Fruit fly (Drosophila melanogaster) S2 (cell line): ENCODE data around the gene CG7149.
A peak's percentile ranks its signal among the peaks of the same experiment; 100 is the strongest.

Experiments
- CG8478 ChIP-seq: fragments of >200 bp; optimal IDR thresholded peaks from 2 replicates; lab custom pipeline; 2018
- CTCF ChIP-seq, 2 experiments: fragments of >200 bp; optimal IDR thresholded peaks; 2 replicates each; lab custom pipeline; 2018

Gene CG7149

DNA sequence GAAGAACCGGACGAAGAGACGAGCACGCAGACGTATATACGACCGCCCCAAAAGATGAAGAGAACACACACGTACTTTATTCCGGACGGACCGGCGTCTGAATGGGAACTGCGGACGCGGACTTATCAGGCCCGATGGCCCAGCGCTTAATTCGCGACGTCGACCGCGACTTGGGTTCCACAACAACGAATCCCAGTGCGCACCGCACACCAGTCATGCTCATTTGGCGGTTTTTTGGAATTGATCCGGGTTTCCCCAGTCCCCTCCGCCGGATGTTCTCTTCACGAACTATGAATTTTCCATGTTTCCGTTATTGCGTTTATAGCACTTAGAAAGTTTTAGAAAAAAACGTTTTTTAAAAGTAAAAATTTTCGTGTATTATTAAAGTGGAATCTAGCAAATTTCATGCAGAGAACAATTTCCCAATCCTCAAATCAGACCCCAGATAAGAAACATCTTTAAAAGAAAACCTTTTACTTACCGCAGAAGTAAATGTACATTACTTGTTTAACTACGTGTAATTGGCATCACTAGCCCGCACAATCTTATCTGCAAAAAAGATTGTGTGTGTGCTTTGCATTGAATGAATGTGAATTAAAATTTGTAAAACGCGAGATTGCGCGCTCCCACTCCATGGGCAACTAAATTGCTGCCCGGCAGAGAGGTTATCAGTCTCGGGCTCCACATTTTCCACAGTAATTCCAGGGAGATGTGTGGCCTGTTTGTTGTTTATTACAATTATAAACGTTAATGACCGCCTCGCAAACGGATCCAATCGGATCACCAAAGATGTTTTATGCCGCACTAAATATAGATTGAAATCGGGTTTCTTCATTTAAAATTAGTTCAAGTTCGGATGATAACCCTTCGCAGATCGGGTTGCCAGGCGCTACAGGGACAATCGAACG lies at the start of gene CG7149:
TSS of gene CG7149 (minus strand) at position 110 of the 908 bp plus-strand sequence.
- no peak for TF ChIP-seq CG8478 (lab: Kevin White, UChicago)
- TF ChIP-seq CTCF (optimal IDR thresholded peaks at IDR 0.05; lab: Kevin White, UChicago): no peak

DNA sequence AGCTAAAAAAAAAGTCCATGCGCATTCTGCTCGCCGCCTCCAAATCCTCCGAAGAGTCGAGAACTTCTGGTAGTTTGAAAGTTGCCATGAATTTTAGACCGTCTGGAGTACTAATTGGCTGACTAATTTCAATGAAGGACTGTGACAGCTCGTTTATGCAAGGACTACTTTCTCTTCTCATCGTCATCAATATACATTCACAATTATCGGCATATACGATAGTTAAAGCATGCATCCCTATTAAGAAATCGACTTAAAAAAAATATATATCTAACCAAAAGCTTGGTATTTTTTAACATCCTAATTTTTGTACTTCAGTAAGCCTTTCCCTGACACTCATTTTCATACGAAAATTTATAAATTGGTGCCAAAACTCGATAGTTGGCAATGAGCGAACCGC lies 49.8 kb upstream of the CG7149 start, which contains the start of gene CG14537:
TSS of gene CG14537 (plus strand) at position 301 of the 400 bp plus-strand sequence.
- TF ChIP-seq CTCF (optimal IDR thresholded peaks at IDR 0.05; lab: Kevin White, UChicago): no peak
- no peak for TF ChIP-seq CG8478 (lab: Kevin White, UChicago)

DNA sequence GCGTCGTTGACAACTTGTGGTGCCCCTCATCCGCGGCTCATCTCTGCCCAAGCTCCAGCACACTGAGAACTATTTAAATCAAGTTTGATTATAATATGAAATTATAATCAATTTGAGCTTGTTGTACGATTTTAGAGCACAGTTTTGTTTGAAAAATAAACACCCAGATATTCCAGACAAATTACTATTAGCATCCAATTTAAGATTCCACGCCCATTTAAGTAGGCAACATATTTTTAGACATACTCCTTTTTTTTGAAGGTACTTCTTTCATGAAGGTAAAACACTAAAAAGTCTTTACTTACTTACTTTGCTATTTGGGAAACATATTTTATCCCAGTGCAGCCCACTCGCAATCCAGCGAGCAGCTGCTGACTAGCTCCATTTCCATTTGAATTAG lies 47.7 kb upstream of the CG7149 start:
- TF ChIP-seq CTCF (optimal IDR thresholded peaks at IDR 0.05; lab: Kevin White, UChicago): no peak
- TF ChIP-seq CG8478 (lab: Kevin White, UChicago): no peak

DNA sequence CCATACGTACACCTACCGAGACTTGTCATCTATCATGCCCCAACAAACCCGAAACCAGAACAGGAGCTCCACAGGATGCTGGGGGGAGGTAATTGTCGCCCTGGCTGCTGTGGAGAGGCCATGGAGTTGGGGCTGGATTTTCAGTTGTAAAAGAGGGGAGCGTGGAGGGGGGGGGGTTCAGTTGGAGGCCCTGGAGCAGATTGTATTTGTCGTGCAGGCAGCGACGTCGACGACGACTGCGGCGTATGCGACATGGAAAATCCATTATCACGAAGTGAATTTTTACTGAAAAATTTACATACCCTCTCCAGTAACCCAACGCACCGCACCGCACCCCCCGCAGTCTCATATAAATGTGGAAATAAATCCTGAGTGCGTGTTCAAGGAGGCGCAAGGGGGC lies 43.3 kb upstream of the CG7149 start:
- no peak for TF ChIP-seq CTCF (optimal IDR thresholded peaks at IDR 0.05; lab: Kevin White, UChicago)
- TF ChIP-seq CG8478 (lab: Kevin White, UChicago): no peak

DNA sequence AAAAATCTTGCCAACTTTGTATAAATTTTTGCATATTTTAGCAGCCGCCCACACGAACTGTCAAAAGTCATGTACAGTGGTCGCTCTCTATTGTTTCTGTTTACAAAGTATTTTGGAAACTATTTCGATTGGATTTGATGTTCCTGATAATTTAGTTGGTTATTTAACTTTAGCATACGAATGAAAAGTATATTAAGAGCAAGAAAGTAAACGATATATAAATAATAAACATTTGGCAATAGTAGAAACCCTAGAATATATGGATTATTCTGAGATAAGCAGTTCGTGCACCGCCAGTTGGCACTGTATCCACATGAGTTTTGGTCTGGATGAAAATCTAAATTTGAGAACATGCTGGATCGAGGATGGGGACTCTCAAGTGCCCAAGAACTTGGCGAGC lies 42.9 kb upstream of the CG7149 start:
- TF ChIP-seq CG8478 (lab: Kevin White, UChicago) (no peak), CTCF (optimal IDR thresholded peaks at IDR 0.05; lab: Kevin White, UChicago) (no peak)

DNA sequence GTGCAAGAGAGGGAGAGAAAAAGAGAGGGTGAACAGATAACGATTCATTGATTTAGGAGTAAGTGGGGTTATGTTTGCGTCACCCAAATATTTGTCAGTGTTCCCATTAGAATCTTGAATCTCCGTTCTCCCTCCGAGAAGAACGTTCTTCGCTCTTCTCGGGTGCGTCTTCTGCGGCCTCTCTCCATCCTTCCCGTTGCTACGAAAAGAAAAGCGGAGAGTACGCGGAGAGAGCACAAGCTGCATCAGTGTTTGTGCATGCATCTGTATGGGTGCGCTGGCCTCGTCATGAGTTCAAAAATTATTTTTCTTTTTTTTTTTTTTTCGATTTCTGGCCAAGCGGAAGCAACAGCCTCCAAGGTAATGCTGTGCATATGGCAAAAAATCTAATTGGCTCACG lies 38.5 kb upstream of the CG7149 start:
- no peak for TF ChIP-seq CTCF (optimal IDR thresholded peaks at IDR 0.05; lab: Kevin White, UChicago)
- TF ChIP-seq CG8478 (lab: Kevin White, UChicago): no peak

DNA sequence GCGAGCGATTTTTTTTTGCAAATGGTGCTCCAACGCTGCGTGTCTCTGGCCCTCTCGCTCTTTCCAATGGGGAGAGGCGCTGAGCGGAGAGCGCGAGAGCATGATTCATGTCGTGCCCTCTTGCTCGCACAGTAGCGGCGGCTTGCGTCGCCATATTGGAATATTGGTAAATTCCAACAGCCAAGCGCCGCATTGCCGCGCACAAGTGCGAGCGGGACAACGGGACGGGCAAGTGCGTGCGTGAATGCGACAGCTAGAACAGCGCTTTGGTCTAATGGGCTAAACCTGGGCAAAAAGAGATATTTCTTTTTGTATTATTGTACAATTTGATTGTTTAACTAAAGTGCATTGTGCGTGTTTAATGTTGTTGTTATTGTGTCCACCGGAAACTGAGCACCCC lies 37.9 kb upstream of the CG7149 start:
- TF ChIP-seq CG8478 (lab: Kevin White, UChicago) (no peak), CTCF (optimal IDR thresholded peaks at IDR 0.05; lab: Kevin White, UChicago) (peak; percentile 22 to 60)

DNA sequence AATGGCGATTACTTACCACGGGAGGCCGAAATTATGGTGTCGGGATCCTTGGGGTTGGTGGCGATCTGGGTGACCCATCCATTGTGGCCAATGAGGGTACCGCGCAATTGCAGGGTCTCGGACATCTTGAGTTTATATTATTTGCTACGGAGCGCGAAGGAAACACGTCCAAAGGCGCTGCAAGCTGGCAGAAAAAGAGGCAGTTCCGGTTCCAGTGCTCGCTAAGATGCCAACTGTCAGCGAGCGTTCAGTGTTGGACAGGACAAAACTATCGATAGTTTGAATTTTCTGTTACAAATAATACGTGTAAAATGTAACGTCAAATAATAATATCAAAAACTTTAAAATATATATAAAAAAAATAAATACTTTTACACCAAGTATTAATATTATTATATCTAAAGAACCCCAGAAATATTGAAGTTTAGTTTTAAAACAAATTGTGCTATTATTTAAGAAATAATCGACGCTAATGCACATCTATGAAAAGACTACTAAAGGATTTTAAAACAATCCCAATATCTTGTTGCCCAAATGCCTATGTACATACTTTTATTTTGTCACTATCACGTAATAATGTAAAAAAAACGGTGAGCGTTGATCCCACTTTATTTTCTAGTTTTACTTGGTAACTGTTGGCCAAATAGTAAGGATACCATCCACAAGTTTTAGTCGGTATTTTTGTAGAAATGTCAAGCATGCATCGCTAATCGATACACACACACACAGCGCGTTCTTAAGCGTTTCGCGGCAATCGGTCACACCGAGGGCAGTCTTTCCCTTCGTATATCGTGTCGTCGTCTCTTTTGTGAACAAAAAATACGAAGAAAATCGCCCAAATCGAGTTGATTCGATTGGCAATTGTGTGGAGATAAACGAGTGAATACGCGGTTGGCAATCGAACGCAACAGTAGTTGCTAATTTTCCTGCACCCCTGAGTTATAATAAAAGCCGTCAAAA lies 37.0 kb upstream of the CG7149 start, which contains the start of the genes Rack1 and mts:
TSS of gene Rack1 (minus strand) at position 271 of the 960 bp plus-strand sequence.
TSS of gene mts (plus strand) at position 606 of the 960 bp plus-strand sequence.
- peak in 1 of 2 experiments; percentile 22 for TF ChIP-seq CTCF (optimal IDR thresholded peaks at IDR 0.05; lab: Kevin White, UChicago)
- TF ChIP-seq CG8478 (lab: Kevin White, UChicago): no peak

DNA sequence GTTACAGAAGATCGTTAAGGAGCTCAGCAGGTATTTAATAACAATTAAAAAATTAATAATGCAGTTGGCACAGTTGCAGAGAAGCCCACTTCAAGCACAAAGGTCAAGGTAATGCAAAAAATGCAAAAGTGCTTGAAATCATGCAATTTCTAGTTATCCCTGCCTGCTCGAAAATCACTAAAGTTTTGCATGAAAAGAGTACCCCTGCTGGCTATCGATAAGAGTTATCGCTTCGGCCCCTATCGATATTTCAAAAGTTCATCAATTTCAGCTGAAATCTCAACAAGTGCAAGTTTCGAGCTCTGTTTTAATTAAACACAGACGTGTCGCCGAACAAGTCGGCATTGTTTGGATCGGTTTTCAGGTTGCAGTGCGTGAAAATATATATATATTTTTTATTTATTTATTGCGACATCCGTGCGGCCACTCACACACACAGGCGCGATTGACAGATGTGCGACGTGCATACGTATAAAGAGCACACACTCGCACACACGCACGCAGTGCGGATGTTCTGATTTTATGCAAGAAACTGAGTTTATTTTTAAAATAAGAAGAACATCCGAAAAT lies 31.0 kb upstream of the CG7149 start:
- TF ChIP-seq CG8478 (lab: Kevin White, UChicago) (no peak), CTCF (optimal IDR thresholded peaks at IDR 0.05; lab: Kevin White, UChicago) (no peak)

DNA sequence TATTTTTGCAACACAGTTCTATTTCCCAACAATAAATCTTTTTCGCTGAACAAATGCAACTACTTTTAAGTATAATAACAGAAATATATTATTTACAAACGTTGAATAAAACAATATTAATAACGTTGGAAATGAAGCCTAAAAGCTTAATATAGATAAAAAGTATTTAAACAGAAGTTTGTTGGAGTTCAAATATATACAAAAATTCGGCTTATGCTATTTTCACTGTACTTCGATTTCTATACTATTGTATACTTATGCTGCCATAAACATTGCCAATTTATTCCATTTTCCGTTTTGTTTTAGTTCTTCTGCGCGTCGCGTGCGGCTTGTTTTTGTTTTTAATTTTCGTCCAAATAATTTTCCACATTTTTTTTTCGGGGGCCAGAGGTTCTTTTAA lies 30.5 kb upstream of the CG7149 start, which contains the start of gene CG7115:
TSS of gene CG7115 (plus strand) at position 301 of the 400 bp plus-strand sequence.
- TF ChIP-seq CTCF (optimal IDR thresholded peaks at IDR 0.05; lab: Kevin White, UChicago) (no peak), CG8478 (lab: Kevin White, UChicago) (no peak)

DNA sequence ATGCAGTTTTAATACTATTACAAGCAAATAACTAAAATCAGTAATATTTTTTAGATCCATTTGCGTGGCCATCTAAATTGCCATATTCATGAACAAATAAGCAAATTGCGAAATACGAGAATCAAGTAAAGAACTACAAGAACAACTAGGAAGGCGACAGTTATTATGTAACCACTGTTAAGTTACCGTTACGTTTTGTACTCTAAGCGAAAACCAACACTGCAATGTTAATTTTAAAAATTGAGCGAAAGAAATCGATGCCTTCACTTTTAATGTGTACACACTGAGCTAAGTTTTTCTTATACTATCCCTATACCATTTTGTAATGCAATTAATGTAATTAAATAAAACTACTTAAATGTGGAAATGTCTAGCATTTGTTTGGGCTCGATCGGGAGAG lies 30.1 kb upstream of the CG7149 start:
- no peak for TF ChIP-seq CG8478 (lab: Kevin White, UChicago)
- TF ChIP-seq CTCF (optimal IDR thresholded peaks at IDR 0.05; lab: Kevin White, UChicago): no peak

DNA sequence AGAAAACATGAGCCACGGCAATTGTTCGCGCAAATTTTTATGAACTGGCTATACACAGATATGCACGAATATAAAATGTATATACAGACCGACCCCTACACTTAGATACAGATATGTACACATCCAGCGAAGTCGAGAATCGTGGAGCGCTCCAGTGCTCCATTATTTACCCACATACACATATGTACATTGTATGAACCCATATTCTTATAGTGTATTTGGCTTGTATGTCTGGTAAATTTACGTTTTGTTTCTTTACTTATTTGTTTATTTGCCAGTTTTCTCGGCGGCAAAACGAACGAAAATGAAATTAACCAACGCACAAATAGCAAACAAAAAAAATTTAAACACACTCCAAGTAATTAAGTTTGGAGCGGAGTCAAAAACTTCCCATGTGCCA lies 23.0 kb upstream of the CG7149 start:
- no peak for TF ChIP-seq CTCF (optimal IDR thresholded peaks at IDR 0.05; lab: Kevin White, UChicago)
- TF ChIP-seq CG8478 (lab: Kevin White, UChicago): no peak

DNA sequence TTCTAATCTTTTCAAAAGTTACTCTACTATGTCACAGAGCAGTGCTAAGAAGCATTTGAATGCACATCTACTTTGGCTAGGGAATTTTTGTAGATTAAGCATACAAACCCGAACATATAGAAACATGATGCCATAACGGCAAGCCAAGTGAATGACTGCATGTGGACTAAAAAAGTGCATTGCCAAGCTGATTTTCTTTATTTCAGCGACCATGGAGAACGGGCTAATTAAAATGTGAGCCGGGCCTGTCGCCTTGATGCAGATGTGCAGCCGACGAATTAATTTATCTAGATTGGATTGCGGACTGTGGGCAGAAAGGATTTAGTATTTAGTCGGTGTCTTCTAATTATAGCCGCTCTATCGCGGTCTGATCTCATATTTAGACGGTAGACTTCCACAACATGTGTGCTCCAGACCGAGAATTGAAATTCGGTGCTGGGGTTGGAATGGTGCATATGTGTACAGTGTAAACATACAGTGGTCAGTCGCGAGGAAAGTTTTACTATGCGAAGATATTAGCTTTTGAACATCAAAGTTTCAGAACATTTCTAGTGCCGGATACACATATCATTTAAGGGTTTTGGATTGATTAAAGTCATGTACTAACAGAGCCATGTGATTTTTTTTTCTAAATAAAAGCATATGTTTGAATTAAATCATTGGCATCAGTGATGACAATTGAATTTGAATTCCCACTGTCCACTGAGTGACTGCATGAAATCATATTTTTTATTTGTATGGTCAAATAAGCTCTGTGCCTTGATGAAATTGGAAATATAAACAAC lies 22.4 kb upstream of the CG7149 start:
- TF ChIP-seq CG8478 (lab: Kevin White, UChicago) (no peak), CTCF (optimal IDR thresholded peaks at IDR 0.05; lab: Kevin White, UChicago) (no peak)
